Worm (Caenorhabditis elegans) whole organism, L2 larva: ENCODE data around the gene F38B6.2.

Source experiments
- alr-1 ChIP-seq: fragments of 150-350 bp; optimal IDR thresholded peaks from 2 replicates; lab custom pipeline; 2014; ENCODE audit warnings: missing biosample characterization, missing genetic modification characterization
- ama-1 ChIP-seq: fragments of 150-350 bp; optimal IDR thresholded peaks from 2 replicates; lab custom pipeline; 2018; ENCODE audit warnings: inconsistent platforms
- crh-2 ChIP-seq: sonication (generic microtip); optimal IDR thresholded peaks from 2 replicates; lab custom pipeline; 2017; ENCODE audit warnings: missing biosample characterization, missing genetic modification characterization
- egl-27 ChIP-seq: sonication (generic microtip); optimal IDR thresholded peaks from 3 replicates; lab custom pipeline; 2017; ENCODE audit warnings: missing biosample characterization, missing genetic modification reagents, missing genetic modification characterization
- elt-3 ChIP-seq: sonication (generic microtip); optimal IDR thresholded peaks from 2 replicates; lab custom pipeline; 2017; ENCODE audit warnings: missing biosample characterization, missing genetic modification characterization
- lsy-2 ChIP-seq, 2 experiments: fragments of 150-350 bp in 1 of 2; sonication (generic microtip) in 1 of 2; optimal IDR thresholded peaks; 2 replicates each; lab custom pipeline; 2014 to 2017; ENCODE audit warnings: missing biosample characterization in 2 of 2, missing genetic modification characterization in 2 of 2
- nhr-10 ChIP-seq: sonication (generic microtip); optimal IDR thresholded peaks from 2 replicates; lab custom pipeline; 2017; ENCODE audit warnings: missing biosample characterization, missing genetic modification characterization
- nhr-129 ChIP-seq: fragments of 150-350 bp; optimal IDR thresholded peaks from 2 replicates; lab custom pipeline; 2014; ENCODE audit warnings: missing biosample characterization, missing genetic modification characterization
- nhr-25 ChIP-seq: fragments of 150-350 bp; sonication (generic microtip); optimal IDR thresholded peaks from 3 replicates; lab custom pipeline; 2014; ENCODE audit warnings: missing biosample characterization, missing genetic modification characterization
- snpc-4 ChIP-seq: fragments of 150-350 bp; optimal IDR thresholded peaks from 2 replicates; lab custom pipeline; 2014; ENCODE audit warnings: missing biosample characterization, missing genetic modification characterization
- unc-39 ChIP-seq: fragments of 150-350 bp; optimal IDR thresholded peaks from 2 replicates; lab custom pipeline; 2014; ENCODE audit warnings: missing biosample characterization, missing genetic modification characterization
- unc-62 ChIP-seq: fragments of 150-350 bp; optimal IDR thresholded peaks from 2 replicates; lab custom pipeline; 2014; ENCODE audit warnings: missing biosample characterization, missing genetic modification reagents, missing genetic modification characterization
- ztf-4 ChIP-seq: fragments of 150-350 bp; optimal IDR thresholded peaks from 2 replicates; lab custom pipeline; 2014; ENCODE audit warnings: missing biosample characterization, missing genetic modification characterization

DNA sequence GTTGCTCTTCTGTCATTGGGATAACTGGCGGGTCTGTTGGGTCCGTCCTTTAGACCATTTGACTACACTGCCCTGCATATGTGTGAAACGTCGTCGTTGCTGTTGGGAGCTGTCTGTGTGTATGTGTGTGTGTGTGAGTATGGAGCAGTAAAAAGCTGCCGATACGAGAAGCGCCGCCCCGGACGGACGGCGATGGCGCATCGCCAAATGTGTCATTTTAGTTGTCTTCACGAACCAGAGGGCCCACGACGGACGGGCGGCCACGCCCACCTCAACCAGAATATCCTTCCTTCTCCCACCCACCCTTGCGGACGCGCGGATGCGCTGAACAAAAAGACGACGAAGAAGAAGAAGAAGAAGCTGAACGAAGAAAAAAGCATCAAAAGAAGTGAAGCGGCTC, 3.9 kb downstream of the F38B6.2 start, which contains the start of gene acr-2:
- no peak for TF ChIP-seq lsy-2 (tag; optimal IDR thresholded peaks at IDR 0.05; lab: Kevin White, UChicago)
- no peak for TF ChIP-seq ama-1 (lab: Kevin White, UChicago)
- TF ChIP-seq snpc-4 (tag; lab: Kevin White, UChicago) = no peak
- no peak for TF ChIP-seq elt-3 (tag; lab: Kevin White, UChicago)
- no peak for TF ChIP-seq ztf-4
- TF ChIP-seq unc-62 (GFP tag; lab: Kevin White, UChicago) = no peak
- TF ChIP-seq unc-39 (tag; lab: Kevin White, UChicago) = no peak
- TF ChIP-seq nhr-25 (tag; lab: Kevin White, UChicago) = no peak
- no peak for TF ChIP-seq crh-2 (tag; lab: Kevin White, UChicago)
- TF ChIP-seq egl-27 (tag; lab: Kevin White, UChicago) = no peak
- TF ChIP-seq nhr-10 (tag; lab: Kevin White, UChicago) = no peak
- no peak for TF ChIP-seq alr-1 (tag; lab: Kevin White, UChicago)
- no peak for TF ChIP-seq nhr-129
